Fruit fly (Drosophila melanogaster): Measurements from ENCODE around the gene CG12773.

CG12773 gene

dm6 chrX:1397649-1398454 is 44.1 kb upstream of the CG12773 start:
- TF ChIP-seq foxo (GFP tag; optimal IDR thresholded peaks at IDR 0.05) (no peak), Sp1 (GFP tag; optimal IDR thresholded peaks at IDR 0.05) (no peak), dl (GFP tag; optimal IDR thresholded peaks at IDR 0.05; ENCODE audit: insufficient read depth in 1 of 2, partially characterized antibody in 2 of 2) (no peak), Dif (GFP tag; optimal IDR thresholded peaks at IDR 0.05; ENCODE audit: partially characterized antibody) (peak; percentile 26), ey (GFP tag; optimal IDR thresholded peaks at IDR 0.05) (no peak), rgr (GFP tag; optimal IDR thresholded peaks at IDR 0.05) (no peak), psq (GFP tag; optimal IDR thresholded peaks at IDR 0.05) (no peak), Dfd (GFP tag; optimal IDR thresholded peaks at IDR 0.05) (no peak), Rel (GFP tag; optimal IDR thresholded peaks at IDR 0.05) (no peak), Rel (tag; optimal IDR thresholded peaks at IDR 0.05) (peak; percentile 39)

dm6 chrX:1392875-1393274 is 39.1 kb upstream of the CG12773 start, which contains the start of gene Rilpl:
Rilpl (plus strand) TSS chrX:1393054.
- TF ChIP-seq sv (GFP tag; optimal IDR thresholded peaks at IDR 0.05), result no peak
- TF ChIP-seq OdsH (GFP tag; optimal IDR thresholded peaks at IDR 0.05), result no peak
- TF ChIP-seq CG9705 (GFP tag; optimal IDR thresholded peaks at IDR 0.05), result no peak
- TF ChIP-seq Hnf4 (GFP tag; optimal IDR thresholded peaks at IDR 0.05), result no peak
- TF ChIP-seq Abd-B (GFP tag; optimal IDR thresholded peaks at IDR 0.05), result no peak
- no peak for TF ChIP-seq GATAd (GFP tag; optimal IDR thresholded peaks at IDR 0.05)
- TF ChIP-seq br (GFP tag; optimal IDR thresholded peaks at IDR 0.05), result peak; percentile 34
- TF ChIP-seq CrebA (GFP tag; optimal IDR thresholded peaks at IDR 0.05; ENCODE audit: borderline replicate concordance), result no peak
- TF ChIP-seq Rel (GFP tag; optimal IDR thresholded peaks at IDR 0.05), result no peak
- peak; percentile 48 for TF ChIP-seq Rel (tag; optimal IDR thresholded peaks at IDR 0.05)
- TF ChIP-seq dmrt93B (GFP tag; optimal IDR thresholded peaks at IDR 0.05), result no peak
- no peak for TF ChIP-seq Myc (optimal IDR thresholded peaks at IDR 0.05)
- TF ChIP-seq Sp1 (GFP tag; optimal IDR thresholded peaks at IDR 0.05), result peak; percentile 25
- TF ChIP-seq Dif (GFP tag; optimal IDR thresholded peaks at IDR 0.05; ENCODE audit: partially characterized antibody), result no peak
- no peak for TF ChIP-seq Mio (GFP tag; optimal IDR thresholded peaks at IDR 0.05)
- peak in 1 of 2 experiments; percentile 47 for TF ChIP-seq foxo (GFP tag; optimal IDR thresholded peaks at IDR 0.05)
- TF ChIP-seq CG32264 (GFP tag; optimal IDR thresholded peaks at IDR 0.05), result no peak
- TF ChIP-seq woc (GFP tag; optimal IDR thresholded peaks at IDR 0.05), result no peak
- TF ChIP-seq brk (GFP tag; optimal IDR thresholded peaks at IDR 0.05), result no peak
- peak; percentile 45 for TF ChIP-seq h (GFP tag; optimal IDR thresholded peaks at IDR 0.05)
- peak; percentile 15 for TF ChIP-seq HLH106 (tag; optimal IDR thresholded peaks at IDR 0.05)
- no peak for TF ChIP-seq usp (GFP tag; optimal IDR thresholded peaks at IDR 0.05)
- no peak for TF ChIP-seq jim (GFP tag; optimal IDR thresholded peaks at IDR 0.05)
- TF ChIP-seq lola (GFP tag; optimal IDR thresholded peaks at IDR 0.05), result no peak
- peak; percentile 22 for TF ChIP-seq fru (GFP tag; optimal IDR thresholded peaks at IDR 0.05)
- TF ChIP-seq Jra (GFP tag; optimal IDR thresholded peaks at IDR 0.05), result peak; percentile 80
- no peak for TF ChIP-seq Hr83 (GFP tag; optimal IDR thresholded peaks at IDR 0.05; ENCODE audit: poor library complexity, severe bottlenecking)
- TF ChIP-seq dsf (GFP tag; optimal IDR thresholded peaks at IDR 0.05; ENCODE audit: borderline replicate concordance), result no peak
- no peak for TF ChIP-seq ey (GFP tag; optimal IDR thresholded peaks at IDR 0.05)
- TF ChIP-seq dl (GFP tag; optimal IDR thresholded peaks at IDR 0.05; ENCODE audit: insufficient read depth in 1 of 2, partially characterized antibody in 2 of 2), result no peak
- no peak for TF ChIP-seq sage (GFP tag; optimal IDR thresholded peaks at IDR 0.05)
- no peak for TF ChIP-seq tai (GFP tag; optimal IDR thresholded peaks at IDR 0.05)
- TF ChIP-seq Hr78 (GFP tag; optimal IDR thresholded peaks at IDR 0.05), result no peak
- TF ChIP-seq rgr (GFP tag; optimal IDR thresholded peaks at IDR 0.05), result peak; percentile 50
- TF ChIP-seq Vsx2 (GFP tag; optimal IDR thresholded peaks at IDR 0.05; ENCODE audit: partially characterized antibody), result no peak
- TF ChIP-seq psq (GFP tag; optimal IDR thresholded peaks at IDR 0.05), result no peak
- TF ChIP-seq N (GFP tag; optimal IDR thresholded peaks at IDR 0.05), result no peak
- TF ChIP-seq Dfd (GFP tag; optimal IDR thresholded peaks at IDR 0.05), result no peak
- no peak for TF ChIP-seq pan (optimal IDR thresholded peaks at IDR 0.05)

Data from whole organism, wandering third instar larva.